Worm (Caenorhabditis elegans): ENCODE results near the gene hsd-3.

ce11 chrX:5004940-5005339, 4.2 kb upstream of the hsd-3 start, which contains the start of gene hsd-2:
- no peak for TF ChIP-seq ref-1 (GFP tag; conservative IDR thresholded peaks at IDR 0.05)
- TF ChIP-seq T22C8.4 (GFP tag; IDR thresholded peaks at IDR 0.05), result no peak

Data from whole organism, midembryonic.